Worm (Caenorhabditis elegans): Measurements from ENCODE around the gene F43D2.6.
A peak's percentile ranks its signal among the peaks of the same experiment; 100 is the strongest.

The F43D2.6 gene

DNA sequence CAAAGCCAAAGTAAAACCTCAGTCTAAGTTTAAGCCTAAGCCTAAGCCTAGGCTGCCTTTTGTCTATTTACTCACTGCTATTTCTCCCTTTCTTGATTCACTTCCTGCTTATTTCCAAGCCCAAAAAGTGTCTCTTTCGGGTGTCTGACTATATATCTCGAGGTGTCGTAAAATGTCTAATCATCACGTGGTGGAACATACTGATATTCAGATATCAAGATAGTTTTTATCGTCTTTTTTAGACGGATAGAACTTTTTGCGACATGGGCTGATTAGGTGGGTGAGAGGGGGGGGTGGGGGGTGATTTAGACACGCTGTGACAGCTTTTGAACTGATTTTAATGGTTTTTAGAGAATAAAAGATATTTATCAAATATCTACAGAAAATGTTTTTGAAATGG lies 22.0 kb upstream of the F43D2.6 start:
- no peak for TF ChIP-seq ztf-29 (GFP tag; IDR thresholded peaks at IDR 0.05)
- TF ChIP-seq T22C8.4 (GFP tag; IDR thresholded peaks at IDR 0.05): no peak
- TF ChIP-seq klf-2 (GFP tag; conservative IDR thresholded peaks at IDR 0.05): no peak
- TF ChIP-seq ref-1 (GFP tag; conservative IDR thresholded peaks at IDR 0.05): no peak
- TF ChIP-seq cog-1 (tag; optimal IDR thresholded peaks at IDR 0.05): no peak
- TF ChIP-seq ztf-23 (GFP tag; IDR thresholded peaks at IDR 0.05): no peak
- no peak for TF ChIP-seq tab-1 (GFP tag; IDR thresholded peaks at IDR 0.05)
- no peak for TF ChIP-seq med-1 (GFP tag; optimal IDR thresholded peaks at IDR 0.05; ENCODE audit: insufficient read depth)
- TF ChIP-seq flt-1 (GFP tag; IDR thresholded peaks at IDR 0.05): no peak

DNA sequence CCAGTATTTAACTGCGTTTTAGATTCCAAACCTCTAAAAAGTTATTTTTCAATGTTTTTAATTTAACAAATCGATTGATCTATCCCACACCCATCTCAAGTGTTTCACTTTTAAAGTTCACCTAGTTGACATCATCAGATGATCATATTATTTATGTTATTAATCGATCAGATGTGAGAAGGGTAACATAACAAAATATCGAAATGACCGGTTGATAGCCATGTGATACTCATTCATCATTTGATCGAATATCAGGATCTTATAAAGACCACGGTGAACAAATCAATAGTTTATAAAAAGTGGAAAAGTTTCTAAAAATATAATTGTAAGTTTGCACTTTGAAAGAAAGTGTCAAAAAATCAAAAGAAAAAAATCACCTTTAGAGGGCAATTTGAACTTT lies 20.7 kb upstream of the F43D2.6 start:
- no peak for TF ChIP-seq ref-1 (GFP tag; conservative IDR thresholded peaks at IDR 0.05)
- no peak for TF ChIP-seq ztf-29 (GFP tag; IDR thresholded peaks at IDR 0.05)
- TF ChIP-seq cog-1 (tag; optimal IDR thresholded peaks at IDR 0.05): no peak

DNA sequence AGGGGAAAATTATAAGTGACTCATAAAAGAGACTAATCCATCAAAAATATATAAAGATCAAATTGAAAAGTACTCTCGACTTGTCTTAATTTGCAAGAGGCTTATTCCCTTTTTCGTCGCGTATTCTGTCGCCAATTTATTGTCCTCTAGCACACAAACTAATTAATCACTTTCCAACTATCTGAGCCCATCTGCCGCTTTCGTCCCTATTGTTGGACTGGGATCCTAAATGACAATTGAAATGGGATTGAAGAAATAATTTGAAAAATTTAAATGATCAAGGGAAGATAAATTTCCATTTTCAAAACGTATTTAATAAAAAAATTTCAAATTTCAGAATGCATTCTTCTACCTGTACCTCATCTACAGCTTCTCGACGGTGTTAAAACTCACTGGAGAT lies 15.7 kb upstream of the F43D2.6 start:
- TF ChIP-seq flt-1 (GFP tag; IDR thresholded peaks at IDR 0.05) (no peak), T22C8.4 (GFP tag; IDR thresholded peaks at IDR 0.05) (no peak), klf-2 (GFP tag; conservative IDR thresholded peaks at IDR 0.05) (no peak), tab-1 (GFP tag; IDR thresholded peaks at IDR 0.05) (no peak)

DNA sequence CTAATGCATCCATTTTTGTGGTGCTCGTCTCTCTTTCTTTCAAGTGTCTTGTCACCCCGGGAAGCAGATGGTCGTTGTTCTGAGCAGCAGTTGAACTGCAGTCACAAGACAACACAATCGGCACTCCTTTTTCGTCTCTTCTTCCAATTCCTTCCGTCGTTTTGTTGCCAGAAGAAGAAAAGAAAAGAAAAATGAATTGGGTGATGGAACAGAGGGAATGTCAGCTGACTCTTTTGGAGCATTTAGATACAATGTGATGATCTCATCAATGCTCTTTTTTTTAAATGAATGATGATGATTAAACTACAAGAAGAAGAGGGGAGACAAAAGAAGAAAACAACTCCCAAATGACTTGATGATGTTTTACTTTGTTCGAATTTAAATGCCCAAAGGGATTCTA lies 14.9 kb upstream of the F43D2.6 start:
- TF ChIP-seq T22C8.4 (GFP tag; IDR thresholded peaks at IDR 0.05): no peak
- no peak for TF ChIP-seq ref-1 (GFP tag; conservative IDR thresholded peaks at IDR 0.05)
- TF ChIP-seq flt-1 (GFP tag; IDR thresholded peaks at IDR 0.05): no peak
- TF ChIP-seq med-1 (GFP tag; optimal IDR thresholded peaks at IDR 0.05; ENCODE audit: insufficient read depth): no peak
- no peak for TF ChIP-seq cog-1 (tag; optimal IDR thresholded peaks at IDR 0.05)
- TF ChIP-seq tab-1 (GFP tag; IDR thresholded peaks at IDR 0.05): no peak
- TF ChIP-seq ztf-29 (GFP tag; IDR thresholded peaks at IDR 0.05): no peak
- no peak for TF ChIP-seq ztf-23 (GFP tag; IDR thresholded peaks at IDR 0.05)
- no peak for TF ChIP-seq klf-2 (GFP tag; conservative IDR thresholded peaks at IDR 0.05)

DNA sequence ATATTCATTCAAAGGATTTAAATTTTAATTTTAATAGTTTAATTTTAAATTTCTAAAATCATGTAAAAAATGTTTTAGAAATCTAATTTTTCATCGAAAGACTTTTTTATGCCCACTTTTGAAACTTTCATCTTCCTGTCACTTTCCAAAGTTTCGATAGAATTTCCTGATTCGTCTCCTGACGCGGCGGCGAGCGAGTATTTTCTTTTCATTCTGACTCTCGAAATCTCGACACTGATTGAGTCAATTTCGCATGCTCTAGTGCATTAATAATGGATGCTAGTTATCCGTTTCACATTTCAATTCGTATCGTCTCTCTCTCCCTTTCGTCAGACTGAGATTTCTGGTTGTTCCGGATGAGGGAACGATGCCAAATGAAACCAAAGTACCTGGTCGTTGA lies 13.8 kb upstream of the F43D2.6 start:
- TF ChIP-seq T22C8.4 (GFP tag; IDR thresholded peaks at IDR 0.05) (no peak), ztf-29 (GFP tag; IDR thresholded peaks at IDR 0.05) (no peak), flt-1 (GFP tag; IDR thresholded peaks at IDR 0.05) (no peak), klf-2 (GFP tag; conservative IDR thresholded peaks at IDR 0.05) (no peak), cog-1 (tag; optimal IDR thresholded peaks at IDR 0.05) (no peak), ref-1 (GFP tag; conservative IDR thresholded peaks at IDR 0.05) (no peak), tab-1 (GFP tag; IDR thresholded peaks at IDR 0.05) (no peak), med-1 (GFP tag; optimal IDR thresholded peaks at IDR 0.05; ENCODE audit: insufficient read depth) (no peak), ztf-23 (GFP tag; IDR thresholded peaks at IDR 0.05) (no peak)

DNA sequence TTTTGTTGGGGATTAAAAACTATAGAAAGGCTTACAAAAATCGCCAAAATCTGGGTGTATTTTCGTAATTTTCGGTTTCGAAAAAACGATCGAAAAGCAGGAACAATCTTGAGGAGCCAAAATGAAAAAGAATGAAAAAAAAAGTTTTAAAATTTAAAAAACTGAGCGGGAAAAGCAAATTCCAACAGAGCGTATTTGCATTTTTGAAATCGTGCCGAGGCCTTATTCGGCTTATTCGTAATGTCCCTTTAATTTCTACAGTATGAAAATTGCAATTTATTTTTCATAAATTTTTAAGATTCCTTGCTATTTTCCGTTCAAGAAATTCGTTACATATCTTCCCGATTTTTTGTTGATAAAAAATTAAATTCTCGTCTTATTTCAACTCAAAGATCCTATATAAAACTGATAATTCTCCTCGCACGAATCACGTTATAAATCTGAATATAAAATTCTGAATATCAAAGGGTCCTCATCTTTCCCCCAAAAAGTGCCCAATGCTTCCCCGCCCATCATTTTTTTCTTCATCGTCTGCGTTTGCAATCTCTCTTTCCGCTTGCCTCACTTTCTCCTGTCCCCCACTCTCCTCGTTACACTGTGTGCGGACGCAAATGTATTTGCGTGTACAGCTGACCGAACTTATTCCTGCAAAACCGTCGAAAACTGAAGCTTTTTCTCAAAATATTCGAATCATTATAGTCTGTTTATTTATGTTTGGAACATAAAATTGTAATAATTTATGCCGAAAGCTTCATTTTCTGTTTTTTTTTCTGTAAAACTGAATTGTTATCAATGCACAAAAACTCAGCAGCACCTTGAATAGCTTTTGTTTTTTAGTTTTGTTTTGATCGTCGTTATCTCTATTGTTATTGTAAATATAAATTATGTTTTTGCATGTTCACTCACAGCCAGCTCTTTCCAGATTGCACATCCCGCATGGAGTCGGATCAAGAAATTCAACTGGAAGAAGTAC lies 11.1 kb upstream of the F43D2.6 start, which contains the start of the genes rfc-1 and pmp-3:
TSS of gene rfc-1 (minus strand) at position 163 of the 973 bp plus-strand sequence.
TSS of gene pmp-3 (plus strand) at position 923 of the 973 bp plus-strand sequence.
- TF ChIP-seq flt-1 (GFP tag; IDR thresholded peaks at IDR 0.05): 0 out of 2 replicates have a peak, but pooled peaks have one; percentile 38
- no peak for TF ChIP-seq ref-1 (GFP tag; conservative IDR thresholded peaks at IDR 0.05)

DNA sequence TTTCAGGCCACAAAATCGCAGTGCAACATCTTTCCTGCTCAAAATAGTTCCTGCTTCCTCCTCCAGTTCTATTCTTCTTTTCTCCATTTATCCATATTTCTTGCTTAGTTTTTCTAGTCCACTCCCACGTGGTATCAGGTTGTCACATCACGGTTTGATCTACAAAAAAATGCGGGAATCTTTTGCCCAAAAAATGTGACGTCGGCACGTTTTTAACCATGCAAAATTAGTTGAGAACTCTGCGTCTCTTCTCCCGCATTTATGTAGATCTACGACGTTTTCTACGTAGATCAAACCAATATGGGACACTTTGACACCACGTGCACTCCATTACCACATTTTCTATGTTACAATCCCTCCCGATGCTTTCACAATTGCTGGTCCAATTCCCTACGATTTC lies 7.0 kb upstream of the F43D2.6 start:
- TF ChIP-seq cog-1 (tag; optimal IDR thresholded peaks at IDR 0.05): no peak

DNA sequence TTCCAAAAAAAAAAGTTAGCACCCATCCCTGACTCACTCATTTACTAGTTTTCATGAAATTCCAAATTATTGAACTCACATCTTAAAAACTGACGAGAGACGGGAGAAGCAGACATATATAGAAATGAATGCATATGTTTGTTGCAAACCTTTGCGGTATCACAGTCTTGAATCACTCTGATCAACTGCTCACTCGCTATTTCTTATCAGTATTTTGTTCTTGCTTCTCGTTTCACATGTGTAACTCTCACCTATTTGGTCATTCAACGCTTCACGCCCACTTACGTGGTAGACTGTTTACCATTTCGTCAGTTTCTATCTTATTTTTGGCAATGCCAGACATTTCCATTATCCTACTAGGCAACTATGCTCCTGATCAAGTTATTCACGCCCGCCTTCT lies 5.8 kb upstream of the F43D2.6 start, which contains the start of gene C54G10.1:
TSS of gene C54G10.1 (plus strand) at position 333 of the 400 bp plus-strand sequence.
- no peak for TF ChIP-seq tab-1 (GFP tag; IDR thresholded peaks at IDR 0.05)
- no peak for TF ChIP-seq klf-2 (GFP tag; conservative IDR thresholded peaks at IDR 0.05)
- TF ChIP-seq T22C8.4 (GFP tag; IDR thresholded peaks at IDR 0.05): no peak
- TF ChIP-seq ztf-23 (GFP tag; IDR thresholded peaks at IDR 0.05): no peak
- TF ChIP-seq cog-1 (tag; optimal IDR thresholded peaks at IDR 0.05): no peak
- no peak for TF ChIP-seq ref-1 (GFP tag; conservative IDR thresholded peaks at IDR 0.05)
- no peak for TF ChIP-seq flt-1 (GFP tag; IDR thresholded peaks at IDR 0.05)

DNA sequence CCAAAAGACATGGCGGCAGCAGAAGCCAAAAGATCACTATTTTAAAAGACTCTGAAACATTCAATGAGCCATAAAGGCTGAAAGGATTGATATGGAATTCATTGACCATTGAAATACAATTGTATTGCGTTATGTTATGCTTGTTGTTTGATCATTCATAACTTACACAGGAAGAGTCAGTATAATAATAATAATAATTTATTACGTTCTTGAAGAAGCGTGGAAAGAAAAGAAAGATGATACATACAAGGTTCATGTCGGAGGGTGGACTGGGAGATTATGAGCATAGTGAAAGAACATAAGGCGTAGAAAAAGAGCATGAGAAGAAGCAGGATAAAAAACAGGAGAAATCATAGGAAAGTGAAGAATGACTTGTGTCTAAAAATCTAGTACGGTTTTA lies 5.1 kb upstream of the F43D2.6 start, which contains the start of gene F43D2.7:
TSS of gene F43D2.7 (minus strand) at position 101 of the 400 bp plus-strand sequence.
- TF ChIP-seq ref-1 (GFP tag; conservative IDR thresholded peaks at IDR 0.05) (no peak), cog-1 (tag; optimal IDR thresholded peaks at IDR 0.05) (no peak), klf-2 (GFP tag; conservative IDR thresholded peaks at IDR 0.05) (no peak), flt-1 (GFP tag; IDR thresholded peaks at IDR 0.05) (no peak), ztf-23 (GFP tag; IDR thresholded peaks at IDR 0.05) (no peak), ztf-29 (GFP tag; IDR thresholded peaks at IDR 0.05) (no peak), tab-1 (GFP tag; IDR thresholded peaks at IDR 0.05) (no peak)

DNA sequence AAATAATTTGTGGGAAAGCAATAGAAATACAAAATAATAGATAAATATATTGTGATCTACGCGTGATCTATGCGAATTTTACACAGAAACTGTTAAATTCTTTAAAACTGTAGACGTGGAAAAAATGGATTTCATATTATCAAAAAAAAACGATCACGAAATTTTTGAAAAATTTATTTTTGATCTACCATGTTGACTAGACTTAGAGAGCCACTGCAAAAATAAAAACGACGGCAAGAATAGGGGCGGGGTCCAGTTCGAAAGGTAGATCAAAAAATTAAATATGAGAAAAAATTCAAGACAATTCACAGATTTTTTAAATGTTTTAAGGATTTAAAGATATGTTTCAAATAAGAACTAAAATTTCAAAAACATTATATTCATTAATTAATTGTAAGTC lies 3.1 kb upstream of the F43D2.6 start:
- TF ChIP-seq ztf-29 (GFP tag; IDR thresholded peaks at IDR 0.05) (no peak), tab-1 (GFP tag; IDR thresholded peaks at IDR 0.05) (no peak), ztf-23 (GFP tag; IDR thresholded peaks at IDR 0.05) (no peak), ref-1 (GFP tag; conservative IDR thresholded peaks at IDR 0.05) (no peak), med-1 (GFP tag; optimal IDR thresholded peaks at IDR 0.05; ENCODE audit: insufficient read depth) (no peak), T22C8.4 (GFP tag; IDR thresholded peaks at IDR 0.05) (no peak)
